Worm (Caenorhabditis elegans) whole organism, mixed stage, embryonic: ENCODE measurements around the gene C07E3.8.

Experiments used
- M03D4.4 ChIP-seq: sonication (generic microtip); optimal IDR thresholded peaks from 2 replicates; lab custom pipeline; 2017; ENCODE audit warnings: mild to moderate bottlenecking, missing genetic modification characterization, missing compliant biosample characterization
- bed-3 ChIP-seq: fragments of 200-800 bp; sonication (Bioruptor generic); optimal IDR thresholded peaks from 3 replicates; lab custom pipeline; 2018; ENCODE audit warnings: mild to moderate bottlenecking, missing genetic modification characterization, moderate library complexity, missing compliant biosample characterization
- blmp-1 ChIP-seq: fragments of 150-350 bp; optimal IDR thresholded peaks from 2 replicates; lab custom pipeline; 2014; ENCODE audit warnings: missing biosample characterization, missing genetic modification characterization
- ceh-39 ChIP-seq: fragments of 150-350 bp; optimal IDR thresholded peaks from 2 replicates; lab custom pipeline; 2014; ENCODE audit warnings: missing biosample characterization, missing genetic modification characterization
- ceh-43 ChIP-seq: fragments of 200-800 bp; sonication (Bioruptor generic); optimal IDR thresholded peaks from 2 replicates; lab custom pipeline; 2018; ENCODE audit warnings: mild to moderate bottlenecking, missing genetic modification characterization, moderate library complexity, missing compliant biosample characterization
- ceh-83 ChIP-seq: fragments of 200-800 bp; sonication (Bioruptor generic); optimal IDR thresholded peaks from 2 replicates; lab custom pipeline; 2018; ENCODE audit warnings: mild to moderate bottlenecking, missing genetic modification characterization, missing compliant biosample characterization
- ces-1 ChIP-seq: fragments of 150-350 bp; optimal IDR thresholded peaks from 2 replicates; lab custom pipeline; 2014; ENCODE audit warnings: missing biosample characterization, missing genetic modification reagents, missing genetic modification characterization
- cnd-1 ChIP-seq: fragments of 200-800 bp; sonication (Bioruptor generic); optimal IDR thresholded peaks from 2 replicates; lab custom pipeline; 2018; ENCODE audit warnings: mild to moderate bottlenecking, missing genetic modification characterization, missing compliant biosample characterization
- drap-1 ChIP-seq: fragments of 200-800 bp; sonication (Bioruptor generic); optimal IDR thresholded peaks from 3 replicates; lab custom pipeline; 2018; ENCODE audit warnings: mild to moderate bottlenecking, missing genetic modification characterization, missing compliant biosample characterization
- elt-1 ChIP-seq: sonication (generic microtip); optimal IDR thresholded peaks from 2 replicates; lab custom pipeline; 2017; ENCODE audit warnings: missing genetic modification characterization, mild to moderate bottlenecking, missing compliant biosample characterization, antibody characterized with exemption, moderate library complexity, borderline replicate concordance; ENCODE audit not compliant: insufficient read depth
- elt-3 ChIP-seq: fragments of 150-350 bp; optimal IDR thresholded peaks from 2 replicates; lab custom pipeline; 2014; ENCODE audit warnings: missing biosample characterization, missing genetic modification characterization
- hlh-1 ChIP-seq: fragments of 150-350 bp; optimal IDR thresholded peaks from 2 replicates; lab custom pipeline; 2014; ENCODE audit warnings: missing biosample characterization, missing genetic modification reagents, missing genetic modification characterization
- lin-13 ChIP-seq: fragments of 150-350 bp; optimal IDR thresholded peaks from 2 replicates; lab custom pipeline; 2014; ENCODE audit warnings: missing biosample characterization, missing genetic modification characterization
- lin-32 ChIP-seq: fragments of 200-800 bp; sonication (Bioruptor generic); optimal IDR thresholded peaks from 2 replicates; lab custom pipeline; 2018; ENCODE audit warnings: mild to moderate bottlenecking, missing genetic modification characterization, missing compliant biosample characterization
- lsy-2 ChIP-seq: fragments of 150-350 bp; optimal IDR thresholded peaks from 2 replicates; lab custom pipeline; 2014; ENCODE audit warnings: missing biosample characterization, missing genetic modification characterization
- mab-5 ChIP-seq: fragments of 150-350 bp; optimal IDR thresholded peaks from 2 replicates; lab custom pipeline; 2014; ENCODE audit warnings: missing biosample characterization, missing genetic modification characterization
- mep-1 ChIP-seq: fragments of 150-350 bp; optimal IDR thresholded peaks from 2 replicates; lab custom pipeline; 2017; ENCODE audit warnings: missing biosample characterization, missing genetic modification reagents, missing genetic modification characterization, inconsistent platforms
- mls-2 ChIP-seq: sonication (generic microtip); optimal IDR thresholded peaks from 2 replicates; lab custom pipeline; 2016; ENCODE audit warnings: mild to moderate bottlenecking, missing genetic modification characterization, moderate library complexity, missing compliant biosample characterization
- nhr-12 ChIP-seq: fragments of 150-350 bp; optimal IDR thresholded peaks from 2 replicates; lab custom pipeline; 2014; ENCODE audit warnings: missing biosample characterization, missing genetic modification characterization
- nhr-2 ChIP-seq: fragments of 150-350 bp; optimal IDR thresholded peaks from 2 replicates; lab custom pipeline; 2014; ENCODE audit warnings: missing biosample characterization, missing genetic modification characterization
- nhr-237 ChIP-seq: fragments of 150-350 bp; optimal IDR thresholded peaks from 2 replicates; lab custom pipeline; 2014; ENCODE audit warnings: missing biosample characterization, missing genetic modification characterization
- nhr-28 ChIP-seq: fragments of 150-350 bp; optimal IDR thresholded peaks from 2 replicates; lab custom pipeline; 2014; ENCODE audit warnings: missing biosample characterization, missing genetic modification characterization
- nhr-76 ChIP-seq: sonication (generic microtip); optimal IDR thresholded peaks from 2 replicates; lab custom pipeline; 2017; ENCODE audit warnings: missing biosample characterization, missing genetic modification characterization
- pha-4 ChIP-seq: fragments of 150-350 bp; optimal IDR thresholded peaks from 2 replicates; lab custom pipeline; 2018; ENCODE audit warnings: missing biosample characterization, missing genetic modification reagents, missing genetic modification characterization
- snpc-4 ChIP-seq: fragments of 150-350 bp; optimal IDR thresholded peaks from 2 replicates; lab custom pipeline; 2014; ENCODE audit warnings: missing biosample characterization, missing genetic modification characterization
- sptf-1 ChIP-seq: sonication (generic microtip); optimal IDR thresholded peaks from 2 replicates; lab custom pipeline; 2017; ENCODE audit warnings: mild to moderate bottlenecking, missing genetic modification characterization, moderate library complexity, missing compliant biosample characterization
- tbx-8 ChIP-seq: fragments of 200-800 bp; sonication (Bioruptor generic); optimal IDR thresholded peaks from 2 replicates; lab custom pipeline; 2018; ENCODE audit warnings: mild to moderate bottlenecking, missing genetic modification characterization, moderate library complexity, missing compliant biosample characterization
- unc-120 ChIP-seq: sonication (generic microtip); optimal IDR thresholded peaks from 2 replicates; lab custom pipeline; 2017; ENCODE audit warnings: missing genetic modification characterization, missing compliant biosample characterization; ENCODE audit not compliant: poor library complexity, severe bottlenecking
- unc-62 ChIP-seq: fragments of 150-350 bp; optimal IDR thresholded peaks from 2 replicates; lab custom pipeline; 2014; ENCODE audit warnings: missing biosample characterization, missing genetic modification reagents, missing genetic modification characterization
- zip-8 ChIP-seq: fragments of 150-350 bp; optimal IDR thresholded peaks from 2 replicates; lab custom pipeline; 2014; ENCODE audit warnings: missing biosample characterization, missing genetic modification characterization
- ztf-11 ChIP-seq: fragments of 150-350 bp; optimal IDR thresholded peaks from 2 replicates; lab custom pipeline; 2014; ENCODE audit warnings: missing biosample characterization, missing genetic modification characterization

The C07E3.8 gene

ce11 chrII:10351963-10352362 is at the start of gene C07E3.8:
Gene C07E3.8 (plus strand): TSS chrII:10352263.
- TF ChIP-seq mls-2 (tag; lab: Kevin White, UChicago) (no peak), M03D4.4 (tag; lab: Kevin White, UChicago) (no peak), zip-8 (tag; lab: Kevin White, UChicago) (no peak), tbx-8 (GFP tag; lab: Kevin White, UChicago) (no peak), hlh-1 (no peak), ceh-43 (GFP tag; lab: Kevin White, UChicago) (no peak), nhr-2 (tag; lab: Kevin White, UChicago) (no peak), cnd-1 (no peak), ceh-39 (no peak), sptf-1 (no peak), lin-13 (tag; lab: Kevin White, UChicago) (no peak), nhr-237 (tag; lab: Kevin White, UChicago) (no peak), bed-3 (GFP tag; lab: Kevin White, UChicago) (no peak), ceh-83 (no peak), nhr-76 (tag; lab: Kevin White, UChicago) (no peak), unc-120 (no peak), blmp-1 (no peak)

ce11 chrII:10302646-10303045 is 49.4 kb upstream of the C07E3.8 start, which contains the start of gene clpp-1:
Gene clpp-1 (minus strand): TSS chrII:10302842.
- TF ChIP-seq elt-3 (tag; lab: Kevin White, UChicago) (no peak), pha-4 (no peak), drap-1 (GFP tag; lab: Kevin White, UChicago) (no peak), zip-8 (tag; lab: Kevin White, UChicago) (peak; percentile 17), blmp-1 (no peak), nhr-12 (tag; lab: Kevin White, UChicago) (no peak), lin-32 (GFP tag; lab: Kevin White, UChicago) (no peak), ztf-11 (no peak)

ce11 chrII:10303663-10304115 is 48.4 kb upstream of the C07E3.8 start, which contains the start of gene vha-9:
Gene vha-9 (minus strand): TSS chrII:10303713.
- TF ChIP-seq M03D4.4 (tag; lab: Kevin White, UChicago), result peak; percentile 13
- TF ChIP-seq ces-1, result peak; percentile 91
- TF ChIP-seq bed-3 (GFP tag; lab: Kevin White, UChicago), result peak; percentile 11
- TF ChIP-seq mep-1 (tag; lab: Kevin White, UChicago), result peak; percentile 56
- TF ChIP-seq hlh-1, result peak; percentile 28
- TF ChIP-seq sptf-1, result peak; percentile 74
- peak; percentile 3 for TF ChIP-seq nhr-2 (tag; lab: Kevin White, UChicago)
- no peak for TF ChIP-seq elt-1
- no peak for TF ChIP-seq ceh-43 (GFP tag; lab: Kevin White, UChicago)
- TF ChIP-seq nhr-237 (tag; lab: Kevin White, UChicago), result no peak
- peak; percentile 7 for TF ChIP-seq pha-4
- TF ChIP-seq lsy-2 (tag; lab: Kevin White, UChicago), result peak; percentile 57

- TF ChIP-seq elt-3 (tag; lab: Kevin White, UChicago) (no peak), snpc-4 (tag; lab: Kevin White, UChicago) (no peak), nhr-28 (tag; lab: Kevin White, UChicago) (no peak), elt-1 (no peak), nhr-12 (tag; lab: Kevin White, UChicago) (no peak), nhr-237 (tag; lab: Kevin White, UChicago) (no peak), ceh-83 (no peak), mls-2 (tag; lab: Kevin White, UChicago) (no peak), mab-5 (no peak), unc-62 (GFP tag; lab: Kevin White, UChicago) (no peak)
Measured at ce11 chrII:10308726-10309125, 43.3 kb upstream of the C07E3.8 start, which contains the start of gene gcy-4. Gene gcy-4 (minus strand): TSS chrII:10308826.

- TF ChIP-seq zip-8 (tag; lab: Kevin White, UChicago) (no peak), nhr-12 (tag; lab: Kevin White, UChicago) (no peak), ceh-39 (no peak), mep-1 (tag; lab: Kevin White, UChicago) (no peak), unc-120 (no peak), mab-5 (no peak), tbx-8 (GFP tag; lab: Kevin White, UChicago) (no peak), ztf-11 (no peak), M03D4.4 (tag; lab: Kevin White, UChicago) (no peak), blmp-1 (no peak)
Measured at ce11 chrII:10309337-10309736, 42.7 kb upstream of the C07E3.8 start, which contains the start of gene ZK970.8. Gene ZK970.8 (plus strand): TSS chrII:10309637.
